Worm (Caenorhabditis elegans) whole organism, L2 larva: ENCODE data around the gene F10G7.5.

ENCODE experiments used
- C34F6.9 ChIP-seq: fragments of 150-350 bp; optimal IDR thresholded peaks from 2 replicates; lab custom pipeline; 2014; ENCODE audit warnings: missing biosample characterization, missing genetic modification characterization
- F13H6.1 ChIP-seq: sonication (generic microtip); optimal IDR thresholded peaks from 2 replicates; lab custom pipeline; 2016; ENCODE audit warnings: missing genetic modification characterization, missing compliant biosample characterization
- R02D3.7 ChIP-seq: fragments of 150-350 bp; optimal IDR thresholded peaks from 2 replicates; lab custom pipeline; 2014; ENCODE audit warnings: missing biosample characterization, missing genetic modification characterization
- Y55F3AM.14 ChIP-seq: fragments of 200-800 bp; sonication (Bioruptor generic); optimal IDR thresholded peaks from 2 replicates; lab custom pipeline; 2018; ENCODE audit warnings: mild to moderate bottlenecking, missing genetic modification characterization, missing compliant biosample characterization
- ZK546.5 ChIP-seq: sonication (generic microtip); optimal IDR thresholded peaks from 2 replicates; lab custom pipeline; 2017; ENCODE audit warnings: missing biosample characterization, missing genetic modification characterization
- alr-1 ChIP-seq: fragments of 150-350 bp; optimal IDR thresholded peaks from 2 replicates; lab custom pipeline; 2014; ENCODE audit warnings: missing biosample characterization, missing genetic modification characterization
- aly-2 ChIP-seq: fragments of 150-350 bp; optimal IDR thresholded peaks from 2 replicates; lab custom pipeline; 2014; ENCODE audit warnings: missing biosample characterization, missing genetic modification characterization
- ama-1 ChIP-seq: fragments of 150-350 bp; optimal IDR thresholded peaks from 2 replicates; lab custom pipeline; 2018; ENCODE audit warnings: inconsistent platforms
- blmp-1 ChIP-seq: sonication (generic microtip); optimal IDR thresholded peaks from 2 replicates; lab custom pipeline; 2017; ENCODE audit warnings: missing genetic modification characterization, mild to moderate bottlenecking, missing compliant biosample characterization, antibody characterized with exemption, moderate library complexity; ENCODE audit not compliant: insufficient read depth
- ceh-16 ChIP-seq: fragments of 150-350 bp; optimal IDR thresholded peaks from 2 replicates; lab custom pipeline; 2014; ENCODE audit warnings: missing biosample characterization, missing genetic modification characterization
- ceh-82 ChIP-seq: fragments of 150-350 bp; optimal IDR thresholded peaks from 2 replicates; lab custom pipeline; 2014; ENCODE audit warnings: missing biosample characterization, missing genetic modification characterization
- crh-2 ChIP-seq: sonication (generic microtip); optimal IDR thresholded peaks from 2 replicates; lab custom pipeline; 2017; ENCODE audit warnings: missing biosample characterization, missing genetic modification characterization
- dmd-4 ChIP-seq: sonication (generic microtip); optimal IDR thresholded peaks from 2 replicates; lab custom pipeline; 2017; ENCODE audit warnings: missing biosample characterization, missing genetic modification characterization
- egl-27 ChIP-seq: sonication (generic microtip); optimal IDR thresholded peaks from 3 replicates; lab custom pipeline; 2017; ENCODE audit warnings: missing biosample characterization, missing genetic modification reagents, missing genetic modification characterization
- elt-3 ChIP-seq: sonication (generic microtip); optimal IDR thresholded peaks from 2 replicates; lab custom pipeline; 2017; ENCODE audit warnings: missing biosample characterization, missing genetic modification characterization
- gmeb-1 ChIP-seq: fragments of 150-350 bp; optimal IDR thresholded peaks from 2 replicates; lab custom pipeline; 2014; ENCODE audit warnings: missing biosample characterization, missing genetic modification characterization
- lin-11 ChIP-seq: fragments of 150-350 bp; sonication (generic microtip); optimal IDR thresholded peaks from 2 replicates; lab custom pipeline; 2014; ENCODE audit warnings: missing biosample characterization, missing genetic modification characterization, inconsistent platforms, mixed read lengths
- lin-13 ChIP-seq: fragments of 150-350 bp; optimal IDR thresholded peaks from 2 replicates; lab custom pipeline; 2014; ENCODE audit warnings: missing biosample characterization, missing genetic modification reagents, missing genetic modification characterization
- lin-39 ChIP-seq: fragments of 150-350 bp; optimal IDR thresholded peaks from 2 replicates; lab custom pipeline; 2014; ENCODE audit warnings: missing biosample characterization, missing genetic modification reagents, missing genetic modification characterization
- mab-5 ChIP-seq: fragments of 150-350 bp; optimal IDR thresholded peaks from 2 replicates; lab custom pipeline; 2014; ENCODE audit warnings: missing biosample characterization, missing genetic modification characterization
- mdl-1 ChIP-seq, 2 experiments: fragments of 150-350 bp in 1 of 2; sonication (generic microtip) in 1 of 2; optimal IDR thresholded peaks; 2 replicates each; lab custom pipeline; 2017; ENCODE audit warnings: missing biosample characterization in 2 of 2, missing genetic modification characterization in 2 of 2
- nhr-10 ChIP-seq: sonication (generic microtip); optimal IDR thresholded peaks from 2 replicates; lab custom pipeline; 2017; ENCODE audit warnings: missing biosample characterization, missing genetic modification characterization
- nhr-11 ChIP-seq: fragments of 150-350 bp; optimal IDR thresholded peaks from 2 replicates; lab custom pipeline; 2014; ENCODE audit warnings: missing biosample characterization, missing genetic modification characterization
- nhr-129 ChIP-seq: fragments of 150-350 bp; optimal IDR thresholded peaks from 2 replicates; lab custom pipeline; 2014; ENCODE audit warnings: missing biosample characterization, missing genetic modification characterization
- nhr-21 ChIP-seq: fragments of 150-350 bp; optimal IDR thresholded peaks from 2 replicates; lab custom pipeline; 2014; ENCODE audit warnings: missing biosample characterization, missing genetic modification characterization
- nhr-23 ChIP-seq: fragments of 150-350 bp; optimal IDR thresholded peaks from 2 replicates; lab custom pipeline; 2014; ENCODE audit warnings: missing biosample characterization, missing genetic modification reagents, missing genetic modification characterization
- nhr-237 ChIP-seq: fragments of 150-350 bp; optimal IDR thresholded peaks from 2 replicates; lab custom pipeline; 2014; ENCODE audit warnings: missing biosample characterization, missing genetic modification characterization
- nhr-25 ChIP-seq: fragments of 150-350 bp; sonication (generic microtip); optimal IDR thresholded peaks from 3 replicates; lab custom pipeline; 2014; ENCODE audit warnings: missing biosample characterization, missing genetic modification characterization
- nhr-6 ChIP-seq: fragments of 150-350 bp; optimal IDR thresholded peaks from 2 replicates; lab custom pipeline; 2014; ENCODE audit warnings: missing biosample characterization, missing genetic modification characterization
- nhr-77 ChIP-seq: fragments of 150-350 bp; optimal IDR thresholded peaks from 2 replicates; lab custom pipeline; 2014; ENCODE audit warnings: missing biosample characterization, missing genetic modification characterization
- peb-1 ChIP-seq: fragments of 150-350 bp; optimal IDR thresholded peaks from 2 replicates; lab custom pipeline; 2014; ENCODE audit warnings: missing biosample characterization, missing genetic modification characterization
- sem-4 ChIP-seq: fragments of 150-350 bp; optimal IDR thresholded peaks from 2 replicates; lab custom pipeline; 2014; ENCODE audit warnings: missing biosample characterization, missing genetic modification reagents, missing genetic modification characterization
- skn-1 ChIP-seq: sonication (generic microtip); optimal IDR thresholded peaks from 2 replicates; lab custom pipeline; 2017; ENCODE audit warnings: missing biosample characterization, missing genetic modification characterization
- sma-3 ChIP-seq: sonication (generic microtip); optimal IDR thresholded peaks from 2 replicates; lab custom pipeline; 2016; ENCODE audit warnings: missing genetic modification reagents, missing genetic modification characterization, missing compliant biosample characterization
- sma-9 ChIP-seq, 2 experiments: fragments of 150-350 bp in 1 of 2; sonication (generic microtip) in 1 of 2; optimal IDR thresholded peaks; 2 replicates each; lab custom pipeline; 2014 to 2016; ENCODE audit warnings: missing genetic modification characterization in 2 of 2, mild to moderate bottlenecking in 1 of 2, missing biosample characterization in 1 of 2, missing compliant biosample characterization in 1 of 2, missing genetic modification reagents in 1 of 2, moderate library complexity in 1 of 2
- snpc-4 ChIP-seq: fragments of 150-350 bp; optimal IDR thresholded peaks from 2 replicates; lab custom pipeline; 2014; ENCODE audit warnings: missing biosample characterization, missing genetic modification characterization
- unc-39 ChIP-seq: fragments of 150-350 bp; optimal IDR thresholded peaks from 2 replicates; lab custom pipeline; 2014; ENCODE audit warnings: missing biosample characterization, missing genetic modification characterization
- unc-55 ChIP-seq: fragments of 150-350 bp; sonication (generic microtip); optimal IDR thresholded peaks from 3 replicates; lab custom pipeline; 2014; ENCODE audit warnings: missing biosample characterization, missing genetic modification reagents, missing genetic modification characterization
- unc-62 ChIP-seq: fragments of 150-350 bp; optimal IDR thresholded peaks from 2 replicates; lab custom pipeline; 2014; ENCODE audit warnings: missing biosample characterization, missing genetic modification reagents, missing genetic modification characterization
- zag-1 ChIP-seq: fragments of 150-350 bp; optimal IDR thresholded peaks from 2 replicates; lab custom pipeline; 2014; ENCODE audit warnings: missing biosample characterization, missing genetic modification characterization
- ztf-1 ChIP-seq: fragments of 200-800 bp; sonication (Bioruptor generic); conservative IDR thresholded peaks from 2 replicates; pipeline ENCODE4 v1.3.6; 2022; ENCODE audit warnings: missing genetic modification characterization, missing compliant biosample characterization
- ztf-4 ChIP-seq: fragments of 150-350 bp; optimal IDR thresholded peaks from 2 replicates; lab custom pipeline; 2014; ENCODE audit warnings: missing biosample characterization, missing genetic modification characterization

F10G7.5 gene

DNA sequence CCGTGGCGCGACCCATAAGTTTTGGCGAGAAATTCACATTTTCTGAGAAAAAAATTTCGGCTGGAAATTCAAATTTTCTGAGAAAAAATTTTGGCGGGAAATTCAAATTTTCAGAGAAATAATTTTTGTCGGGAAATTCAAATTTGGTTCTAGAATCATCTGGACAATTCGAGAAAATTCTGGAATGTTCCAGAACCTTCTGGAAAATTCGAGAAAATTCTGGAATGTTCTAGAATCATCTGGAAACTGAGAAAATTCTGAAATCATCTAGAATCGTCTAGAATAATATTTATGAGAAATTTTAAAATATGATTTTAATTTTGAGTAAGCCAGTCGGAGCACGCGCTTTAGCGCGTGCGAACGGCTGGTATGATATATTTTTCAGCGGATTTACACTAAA is 8.4 kb upstream of the F10G7.5 start:
- TF ChIP-seq unc-62 (GFP tag; lab: Kevin White, UChicago) (no peak), skn-1 (tag; lab: Kevin White, UChicago) (no peak), C34F6.9 (tag; lab: Kevin White, UChicago) (no peak), sem-4 (no peak), ama-1 (lab: Kevin White, UChicago) (no peak), elt-3 (tag; lab: Kevin White, UChicago) (no peak)

- no peak for TF ChIP-seq dmd-4 (tag; lab: Kevin White, UChicago)
- no peak for TF ChIP-seq sem-4
- TF ChIP-seq blmp-1 (tag; lab: Kevin White, UChicago) = no peak
- TF ChIP-seq ama-1 (lab: Kevin White, UChicago) = no peak
- no peak for TF ChIP-seq lin-39 (tag; lab: Kevin White, UChicago)
- no peak for TF ChIP-seq Y55F3AM.14 (GFP tag; lab: Kevin White, UChicago)
- no peak for TF ChIP-seq nhr-11
- TF ChIP-seq nhr-10 = no peak
- no peak for TF ChIP-seq alr-1 (tag; lab: Kevin White, UChicago)
- TF ChIP-seq ceh-16 = no peak
- no peak for TF ChIP-seq nhr-77
- TF ChIP-seq elt-3 (tag; lab: Kevin White, UChicago) = no peak
- no peak for TF ChIP-seq F13H6.1
- no peak for TF ChIP-seq crh-2 (tag; lab: Kevin White, UChicago)
- no peak for TF ChIP-seq sma-3 (GFP tag; lab: Kevin White, UChicago)
- no peak for TF ChIP-seq unc-39
Measured at ce11 chrII:4686941-4687340, 6.3 kb upstream of the F10G7.5 start, which contains the start of gene sre-39. sre-39 (plus strand) TSS chrII:4687241.

ce11 chrII:4689477-4689876 is 3.7 kb upstream of the F10G7.5 start, which contains the start of gene F10G7.12:
F10G7.12 (plus strand) TSS chrII:4689777.
- TF ChIP-seq R02D3.7 (tag; lab: Kevin White, UChicago) = no peak
- TF ChIP-seq egl-27 (tag; lab: Kevin White, UChicago) = no peak

- TF ChIP-seq zag-1 (tag; lab: Kevin White, UChicago) (no peak), crh-2 (tag; lab: Kevin White, UChicago) (peak; percentile 1)
Measured at ce11 chrII:4696055-4696454, 2.8 kb downstream of the F10G7.5 start.

DNA sequence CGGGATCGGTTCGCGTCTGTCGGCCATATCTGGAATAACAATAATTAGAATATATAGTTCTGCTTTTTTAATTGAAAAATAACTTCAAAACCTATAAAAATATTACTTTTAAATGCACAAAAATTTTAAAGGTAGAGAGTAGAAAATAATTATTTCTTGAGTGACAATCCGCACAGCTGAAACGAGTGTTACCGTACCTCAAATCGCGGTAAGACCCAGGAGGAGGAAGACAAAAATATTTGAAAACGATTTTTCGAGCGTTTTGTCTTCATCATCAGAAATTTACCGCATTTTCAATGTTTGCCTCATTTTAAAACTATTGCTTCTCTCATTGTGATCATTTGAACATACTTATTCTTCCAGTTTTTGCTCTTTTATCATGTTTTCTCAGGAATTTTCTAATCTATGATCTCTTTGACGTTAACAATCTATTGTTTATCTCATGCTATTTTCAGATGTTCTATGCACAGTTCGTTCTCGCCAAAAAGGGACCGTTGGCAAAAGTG is 5.1 kb downstream of the F10G7.5 start, which contains the start of the genes rpn-5 and scc-1:
Gene rpn-5 (minus strand): TSS at position 162 of the 506 bp plus-strand sequence.
Gene scc-1 (plus strand): TSS at position 456 of the 506 bp plus-strand sequence.
- no peak for TF ChIP-seq nhr-11
- peak; percentile 53 for TF ChIP-seq lin-11 (tag; lab: Kevin White, UChicago)
- no peak for TF ChIP-seq unc-39
- TF ChIP-seq egl-27 (tag; lab: Kevin White, UChicago) = peak; percentile 33
- TF ChIP-seq nhr-237 (tag; lab: Kevin White, UChicago) = no peak
- no peak for TF ChIP-seq mdl-1 (tag; optimal IDR thresholded peaks at IDR 0.05; lab: Kevin White, UChicago)
- TF ChIP-seq sem-4 = peak; percentile 4
- TF ChIP-seq ztf-4 (tag; lab: Kevin White, UChicago) = no peak
- peak; percentile 71 for TF ChIP-seq sma-9 (GFP tag; optimal IDR thresholded peaks at IDR 0.05; lab: Kevin White, UChicago)
- TF ChIP-seq sma-9 (tag; optimal IDR thresholded peaks at IDR 0.05; lab: Kevin White, UChicago) = no peak
- peak; percentile 84 for TF ChIP-seq crh-2 (tag; lab: Kevin White, UChicago)
- TF ChIP-seq F13H6.1 = peak; percentile 25
- TF ChIP-seq unc-62 (GFP tag; lab: Kevin White, UChicago) = no peak
- peak; percentile 20 for TF ChIP-seq R02D3.7 (tag; lab: Kevin White, UChicago)
- TF ChIP-seq nhr-25 (tag; lab: Kevin White, UChicago) = peak; percentile 67
- no peak for TF ChIP-seq nhr-23 (tag; lab: Kevin White, UChicago)
- peak; percentile 70 for TF ChIP-seq nhr-21 (tag; lab: Kevin White, UChicago)
- no peak for TF ChIP-seq nhr-6 (tag; lab: Kevin White, UChicago)
- TF ChIP-seq nhr-77 = no peak
- TF ChIP-seq gmeb-1 (tag; lab: Kevin White, UChicago) = peak; percentile 91
- TF ChIP-seq lin-39 (tag; lab: Kevin White, UChicago) = no peak
- no peak for TF ChIP-seq zag-1 (tag; lab: Kevin White, UChicago)
- TF ChIP-seq nhr-129 (tag; lab: Kevin White, UChicago) = peak; percentile 81
- peak; percentile 95 for TF ChIP-seq unc-55 (GFP tag; lab: Kevin White, UChicago)
- no peak for TF ChIP-seq nhr-10
- TF ChIP-seq lin-13 = peak; percentile 79
- TF ChIP-seq aly-2 (tag; lab: Kevin White, UChicago) = no peak
- TF ChIP-seq snpc-4 (tag; lab: Kevin White, UChicago) = peak; percentile 47
- TF ChIP-seq ztf-1 = no peak
- TF ChIP-seq blmp-1 (tag; lab: Kevin White, UChicago) = peak; percentile 38
- peak; percentile 55 for TF ChIP-seq mab-5 (tag; lab: Kevin White, UChicago)
- no peak for TF ChIP-seq ceh-82
- no peak for TF ChIP-seq peb-1
- no peak for TF ChIP-seq ama-1 (lab: Kevin White, UChicago)
- TF ChIP-seq ZK546.5 = peak; percentile 48
- TF ChIP-seq ceh-16 = no peak
- TF ChIP-seq dmd-4 (tag; lab: Kevin White, UChicago) = no peak
- TF ChIP-seq skn-1 (tag; lab: Kevin White, UChicago) = peak; percentile 98
- TF ChIP-seq alr-1 (tag; lab: Kevin White, UChicago) = no peak
